Worm (Caenorhabditis elegans) whole organism, mixed stage, embryonic: ENCODE data around the gene math-9.

Experiments used
- blmp-1 ChIP-seq: fragments of 150-350 bp; optimal IDR thresholded peaks from 2 replicates; lab custom pipeline; 2014; ENCODE audit warnings: missing biosample characterization, missing genetic modification characterization
- ceh-39 ChIP-seq: fragments of 150-350 bp; optimal IDR thresholded peaks from 2 replicates; lab custom pipeline; 2014; ENCODE audit warnings: missing biosample characterization, missing genetic modification characterization
- ceh-43 ChIP-seq: fragments of 200-800 bp; sonication (Bioruptor generic); optimal IDR thresholded peaks from 2 replicates; lab custom pipeline; 2018; ENCODE audit warnings: mild to moderate bottlenecking, missing genetic modification characterization, moderate library complexity, missing compliant biosample characterization
- ceh-83 ChIP-seq: fragments of 200-800 bp; sonication (Bioruptor generic); optimal IDR thresholded peaks from 2 replicates; lab custom pipeline; 2018; ENCODE audit warnings: mild to moderate bottlenecking, missing genetic modification characterization, missing compliant biosample characterization
- ces-1 ChIP-seq: fragments of 150-350 bp; optimal IDR thresholded peaks from 2 replicates; lab custom pipeline; 2014; ENCODE audit warnings: missing biosample characterization, missing genetic modification reagents, missing genetic modification characterization
- cnd-1 ChIP-seq: fragments of 200-800 bp; sonication (Bioruptor generic); optimal IDR thresholded peaks from 2 replicates; lab custom pipeline; 2018; ENCODE audit warnings: mild to moderate bottlenecking, missing genetic modification characterization, missing compliant biosample characterization
- drap-1 ChIP-seq: fragments of 200-800 bp; sonication (Bioruptor generic); optimal IDR thresholded peaks from 3 replicates; lab custom pipeline; 2018; ENCODE audit warnings: mild to moderate bottlenecking, missing genetic modification characterization, missing compliant biosample characterization
- flh-1 ChIP-seq: fragments of 200-800 bp; sonication (Bioruptor generic); optimal IDR thresholded peaks from 2 replicates; lab custom pipeline; 2018; ENCODE audit warnings: mild to moderate bottlenecking, missing genetic modification characterization, moderate library complexity, missing compliant biosample characterization
- ham-2 ChIP-seq: fragments of 200-800 bp; sonication (Bioruptor generic); optimal IDR thresholded peaks from 2 replicates; lab custom pipeline; 2018; ENCODE audit warnings: mild to moderate bottlenecking, missing genetic modification characterization, missing compliant biosample characterization
- lin-32 ChIP-seq: fragments of 200-800 bp; sonication (Bioruptor generic); optimal IDR thresholded peaks from 2 replicates; lab custom pipeline; 2018; ENCODE audit warnings: mild to moderate bottlenecking, missing genetic modification characterization, missing compliant biosample characterization
- mab-5 ChIP-seq: fragments of 150-350 bp; optimal IDR thresholded peaks from 2 replicates; lab custom pipeline; 2014; ENCODE audit warnings: missing biosample characterization, missing genetic modification characterization
- mls-2 ChIP-seq: sonication (generic microtip); optimal IDR thresholded peaks from 2 replicates; lab custom pipeline; 2016; ENCODE audit warnings: mild to moderate bottlenecking, missing genetic modification characterization, moderate library complexity, missing compliant biosample characterization
- nhr-12 ChIP-seq: fragments of 150-350 bp; optimal IDR thresholded peaks from 2 replicates; lab custom pipeline; 2014; ENCODE audit warnings: missing biosample characterization, missing genetic modification characterization
- nhr-2 ChIP-seq: fragments of 150-350 bp; optimal IDR thresholded peaks from 2 replicates; lab custom pipeline; 2014; ENCODE audit warnings: missing biosample characterization, missing genetic modification characterization
- nhr-237 ChIP-seq: fragments of 150-350 bp; optimal IDR thresholded peaks from 2 replicates; lab custom pipeline; 2014; ENCODE audit warnings: missing biosample characterization, missing genetic modification characterization
- nhr-28 ChIP-seq: fragments of 150-350 bp; optimal IDR thresholded peaks from 2 replicates; lab custom pipeline; 2014; ENCODE audit warnings: missing biosample characterization, missing genetic modification characterization
- nhr-76 ChIP-seq: sonication (generic microtip); optimal IDR thresholded peaks from 2 replicates; lab custom pipeline; 2017; ENCODE audit warnings: missing biosample characterization, missing genetic modification characterization
- pha-4 ChIP-seq: fragments of 150-350 bp; optimal IDR thresholded peaks from 2 replicates; lab custom pipeline; 2018; ENCODE audit warnings: missing biosample characterization, missing genetic modification reagents, missing genetic modification characterization
- sem-2 ChIP-seq: fragments of 200-800 bp; sonication (Bioruptor generic); optimal IDR thresholded peaks from 2 replicates; lab custom pipeline; 2018; ENCODE audit warnings: mild to moderate bottlenecking, missing genetic modification characterization, missing compliant biosample characterization
- snpc-4 ChIP-seq: fragments of 150-350 bp; optimal IDR thresholded peaks from 2 replicates; lab custom pipeline; 2014; ENCODE audit warnings: missing biosample characterization, missing genetic modification characterization
- tbx-8 ChIP-seq: fragments of 200-800 bp; sonication (Bioruptor generic); optimal IDR thresholded peaks from 2 replicates; lab custom pipeline; 2018; ENCODE audit warnings: mild to moderate bottlenecking, missing genetic modification characterization, moderate library complexity, missing compliant biosample characterization
- unc-120 ChIP-seq: sonication (generic microtip); optimal IDR thresholded peaks from 2 replicates; lab custom pipeline; 2017; ENCODE audit warnings: missing genetic modification characterization, missing compliant biosample characterization; ENCODE audit not compliant: poor library complexity, severe bottlenecking
- unc-39 ChIP-seq: fragments of 150-350 bp; optimal IDR thresholded peaks from 2 replicates; lab custom pipeline; 2014; ENCODE audit warnings: missing biosample characterization, missing genetic modification characterization
- unc-62 ChIP-seq: fragments of 150-350 bp; optimal IDR thresholded peaks from 2 replicates; lab custom pipeline; 2014; ENCODE audit warnings: missing biosample characterization, missing genetic modification reagents, missing genetic modification characterization
- zip-8 ChIP-seq: fragments of 150-350 bp; optimal IDR thresholded peaks from 2 replicates; lab custom pipeline; 2014; ENCODE audit warnings: missing biosample characterization, missing genetic modification characterization
- ztf-11 ChIP-seq: fragments of 150-350 bp; optimal IDR thresholded peaks from 2 replicates; lab custom pipeline; 2014; ENCODE audit warnings: missing biosample characterization, missing genetic modification characterization

The math-9 gene

DNA sequence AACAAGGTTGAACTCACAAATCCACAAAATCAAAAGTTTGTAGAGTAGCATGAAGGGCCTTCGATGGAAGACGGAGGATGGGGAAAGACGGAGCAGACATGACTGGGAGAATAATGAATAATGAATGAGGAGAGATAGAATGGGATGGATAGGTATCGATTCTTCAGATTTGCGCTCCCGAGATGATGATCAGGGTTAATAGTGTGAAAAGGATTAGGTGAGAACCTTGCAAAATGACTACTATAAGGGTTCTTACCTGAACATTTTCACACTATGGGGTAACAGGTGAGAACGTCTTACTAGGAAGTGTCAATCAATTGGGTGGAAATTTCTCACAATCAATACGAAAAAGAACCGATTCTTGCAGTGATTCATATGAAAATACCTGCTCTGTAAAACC is 40.3 kb downstream of the math-9 start, which contains the start of gene fbxb-96:
fbxb-96 (minus strand) TSS at position 101 of the 400 bp plus-strand sequence.
- TF ChIP-seq ces-1 (GFP tag; lab: Kevin White, UChicago): no peak
- no peak for TF ChIP-seq nhr-12 (tag; lab: Kevin White, UChicago)
- no peak for TF ChIP-seq flh-1 (GFP tag; lab: Kevin White, UChicago)
- no peak for TF ChIP-seq ceh-43 (GFP tag; lab: Kevin White, UChicago)
- TF ChIP-seq unc-39 (tag; lab: Kevin White, UChicago): no peak
- TF ChIP-seq ham-2 (GFP tag; lab: Kevin White, UChicago): no peak
- no peak for TF ChIP-seq ztf-11 (tag; lab: Kevin White, UChicago)
- TF ChIP-seq nhr-28 (tag; lab: Kevin White, UChicago): no peak
- no peak for TF ChIP-seq mls-2 (tag; lab: Kevin White, UChicago)
- TF ChIP-seq zip-8 (tag; lab: Kevin White, UChicago): no peak
- no peak for TF ChIP-seq drap-1 (GFP tag; lab: Kevin White, UChicago)
- no peak for TF ChIP-seq nhr-2
- no peak for TF ChIP-seq sem-2 (GFP tag; lab: Kevin White, UChicago)
- no peak for TF ChIP-seq snpc-4 (tag; lab: Kevin White, UChicago)
- no peak for TF ChIP-seq mab-5 (tag; lab: Kevin White, UChicago)
- no peak for TF ChIP-seq unc-120 (tag; lab: Kevin White, UChicago)
- TF ChIP-seq unc-62 (GFP tag; lab: Kevin White, UChicago): no peak
- TF ChIP-seq nhr-237 (tag; lab: Kevin White, UChicago): no peak
- no peak for TF ChIP-seq pha-4 (tag; lab: Kevin White, UChicago)
- TF ChIP-seq cnd-1 (tag; lab: Kevin White, UChicago): no peak
- TF ChIP-seq, all 35 proteins: peak for 0

DNA sequence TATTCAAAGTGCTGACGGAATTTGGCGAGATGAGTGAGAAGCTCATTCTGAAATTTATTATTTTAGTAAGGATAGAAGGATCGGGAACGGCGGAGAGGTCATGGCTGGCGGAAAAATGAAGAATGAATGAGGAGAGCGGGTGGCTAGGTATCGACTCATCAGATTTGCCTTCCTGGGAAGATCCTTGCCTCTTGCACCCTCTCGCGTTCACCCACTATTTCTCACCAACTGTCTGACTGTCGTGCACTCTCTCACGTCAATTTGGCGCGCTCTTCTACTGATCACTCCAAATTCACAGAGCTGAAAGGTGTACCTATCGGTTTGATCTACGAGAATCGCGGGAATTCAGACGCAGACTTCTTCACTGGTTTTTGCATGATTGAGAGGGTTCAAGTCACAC is 42.5 kb downstream of the math-9 start, which contains the start of gene fbxb-97:
fbxb-97 (minus strand) TSS at position 53 of the 400 bp plus-strand sequence.
- TF ChIP-seq cnd-1 (tag; lab: Kevin White, UChicago) (no peak), unc-120 (tag; lab: Kevin White, UChicago) (peak; percentile 51)

- no peak for TF ChIP-seq ceh-83 (GFP tag; lab: Kevin White, UChicago)
- no peak for TF ChIP-seq nhr-76 (tag; lab: Kevin White, UChicago)
- no peak for TF ChIP-seq blmp-1
- no peak for TF ChIP-seq ceh-39
- no peak for TF ChIP-seq mab-5 (tag; lab: Kevin White, UChicago)
- TF ChIP-seq nhr-237 (tag; lab: Kevin White, UChicago): no peak
- no peak for TF ChIP-seq lin-32 (GFP tag; lab: Kevin White, UChicago)
Measured at ce11 chrII:1844552-1844951, 46.0 kb downstream of the math-9 start.

DNA sequence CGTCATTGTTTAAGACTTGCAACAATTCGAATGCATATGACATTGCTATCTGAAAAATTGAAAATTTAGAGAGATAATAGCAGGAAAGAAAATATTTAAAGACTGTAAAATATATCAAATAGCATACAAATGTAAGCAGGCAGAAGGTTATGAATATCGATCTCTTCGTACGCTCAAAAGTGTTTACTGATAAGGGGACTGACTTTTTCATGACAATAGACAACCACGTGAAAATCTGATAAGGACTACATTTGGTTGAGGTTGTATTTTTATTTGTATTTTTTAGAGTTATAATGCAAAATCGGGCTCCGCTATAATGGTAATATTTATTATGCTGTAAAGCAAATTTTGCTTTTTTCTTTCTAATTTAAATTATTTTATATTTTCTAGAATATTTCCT is 47.7 kb downstream of the math-9 start, which contains the start of the genes C52E2.5 and C52E2.4:
C52E2.5 (minus strand) TSS at position 43 of the 400 bp plus-strand sequence.
C52E2.4 (plus strand) TSS at position 252 of the 400 bp plus-strand sequence.
- TF ChIP-seq nhr-237 (tag; lab: Kevin White, UChicago) (no peak), unc-120 (tag; lab: Kevin White, UChicago) (no peak), nhr-2 (no peak), ham-2 (GFP tag; lab: Kevin White, UChicago) (no peak), ceh-39 (no peak), blmp-1 (no peak), ceh-43 (GFP tag; lab: Kevin White, UChicago) (no peak), flh-1 (GFP tag; lab: Kevin White, UChicago) (no peak), drap-1 (GFP tag; lab: Kevin White, UChicago) (no peak), snpc-4 (tag; lab: Kevin White, UChicago) (no peak), tbx-8 (no peak)
- TF ChIP-seq, all 35 proteins: peak for 0
